Worm (Caenorhabditis elegans): ENCODE results near the gene mrps-28.

DNA sequence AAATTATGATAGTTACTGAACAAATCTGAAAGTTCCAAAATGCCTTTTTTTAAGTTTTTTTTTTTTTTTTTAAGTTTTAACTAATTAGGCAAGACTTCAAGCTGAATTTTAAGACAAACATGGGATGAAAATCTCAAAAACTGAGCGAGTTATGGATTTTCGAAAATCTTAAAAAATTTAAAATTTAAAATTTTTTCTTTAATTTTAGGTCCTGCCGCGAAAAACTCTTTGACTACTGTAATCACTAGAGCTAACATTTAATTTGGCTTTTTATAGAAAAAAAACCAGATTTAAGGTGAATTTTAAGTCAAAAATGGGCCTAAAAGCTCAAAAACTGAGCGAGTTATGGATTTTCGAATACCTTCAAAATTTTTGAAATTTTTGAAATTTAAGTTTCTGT, 34.8 kb upstream of the mrps-28 start, which contains the start of gene grsp-1:
- TF ChIP-seq nhr-11 (tag; optimal IDR thresholded peaks at IDR 0.05) = no peak
- TF ChIP-seq fos-1 (tag; optimal IDR thresholded peaks at IDR 0.05) = no peak
- no peak for TF ChIP-seq aly-2 (tag; optimal IDR thresholded peaks at IDR 0.05)
- no peak for TF ChIP-seq ztf-4 (tag; optimal IDR thresholded peaks at IDR 0.05)
- TF ChIP-seq nhr-12 (tag; optimal IDR thresholded peaks at IDR 0.05) = no peak
- TF ChIP-seq unc-39 (tag; optimal IDR thresholded peaks at IDR 0.05) = no peak

Measured in whole organism, L3 larva.